Worm (Caenorhabditis elegans) whole organism, young adult: ENCODE results near the gene gst-27.
"Not testable (repeated sequence)": the region's sequence is repeated elsewhere in the genome, so short reads cannot be mapped to it uniquely, and the experiment has no call there.

Experiments
- B0035.1 ChIP-seq: sonication (generic microtip); optimal IDR thresholded peaks from 2 replicates; lab custom pipeline; 2016; ENCODE audit warnings: missing genetic modification characterization, mild to moderate bottlenecking, missing compliant biosample characterization, missing genotype, missing genetic modification reagents
- B0261.1 ChIP-seq: sonication (generic microtip); optimal IDR thresholded peaks from 2 replicates; lab custom pipeline; 2016; ENCODE audit warnings: mild to moderate bottlenecking, missing genetic modification characterization, moderate library complexity, missing compliant biosample characterization
- C06A6.2 ChIP-seq: fragments of 200-800 bp; sonication (Bioruptor generic); conservative IDR thresholded peaks from 2 replicates; pipeline ENCODE4 v1.3.6; 2022; ENCODE audit warnings: missing genetic modification characterization, missing compliant biosample characterization
- C17E4.6 ChIP-seq: fragments of 200-800 bp; sonication (Bioruptor generic); IDR thresholded peaks from 2 replicates; pipeline ENCODE4 v1.3.6; 2022; ENCODE audit warnings: missing genetic modification reagents, missing genetic modification characterization, missing compliant biosample characterization
- F57C9.4 ChIP-seq: sonication (generic microtip); optimal IDR thresholded peaks from 2 replicates; lab custom pipeline; 2017; ENCODE audit warnings: mild to moderate bottlenecking, missing genetic modification characterization, missing compliant biosample characterization
- K11D2.4 ChIP-seq: fragments of 200-800 bp; sonication (Bioruptor generic); IDR thresholded peaks from 2 replicates; pipeline ENCODE4 v1.3.6; 2022; ENCODE audit warnings: missing genetic modification reagents, missing genetic modification characterization, missing compliant biosample characterization
- K12H6.12 ChIP-seq: fragments of 200-800 bp; sonication (Bioruptor generic); optimal IDR thresholded peaks from 2 replicates; lab custom pipeline; 2018; ENCODE audit warnings: mild to moderate bottlenecking, missing genetic modification characterization, missing compliant biosample characterization
- ccch-3 ChIP-seq: fragments of 200-800 bp; sonication (Bioruptor generic); optimal IDR thresholded peaks from 2 replicates; lab custom pipeline; 2018; ENCODE audit warnings: mild to moderate bottlenecking, missing genetic modification characterization, missing compliant biosample characterization
- cebp-1 ChIP-seq, 2 experiments: fragments of 200-800 bp in 1 of 2; sonication (Bioruptor generic) in 1 of 2; sonication (generic microtip) in 1 of 2; IDR thresholded peaks in 1 of 2; optimal IDR thresholded peaks in 1 of 2; 2 replicates each; pipeline versions ENCODE4 v1.3.6 to Lab custom; 2017 to 2022; ENCODE audit warnings: missing compliant biosample characterization in 2 of 2, missing genetic modification characterization in 2 of 2, mild to moderate bottlenecking in 1 of 2, missing genetic modification reagents in 1 of 2, moderate library complexity in 1 of 2
- dpl-1 ChIP-seq: fragments of 150-350 bp; optimal IDR thresholded peaks from 2 replicates; lab custom pipeline; 2014; ENCODE audit warnings: missing biosample characterization, missing genetic modification reagents, missing genetic modification characterization
- efl-1 ChIP-seq: fragments of 150-350 bp; optimal IDR thresholded peaks from 2 replicates; lab custom pipeline; 2014; ENCODE audit warnings: missing biosample characterization, missing genetic modification reagents, missing genetic modification characterization
- ekl-4 ChIP-seq: fragments of 200-800 bp; sonication (Bioruptor generic); IDR thresholded peaks from 2 replicates; pipeline ENCODE4 v1.3.6; 2022; ENCODE audit warnings: missing genetic modification reagents, missing genetic modification characterization, missing compliant biosample characterization
- fkh-3 ChIP-seq: sonication (generic microtip); optimal IDR thresholded peaks from 2 replicates; lab custom pipeline; 2016; ENCODE audit warnings: mild to moderate bottlenecking, missing genetic modification characterization, missing compliant biosample characterization
- gei-17 ChIP-seq: fragments of 200-800 bp; sonication (Bioruptor generic); optimal IDR thresholded peaks from 2 replicates; lab custom pipeline; 2018; ENCODE audit warnings: mild to moderate bottlenecking, missing genetic modification characterization, missing compliant biosample characterization
- hmg-20 ChIP-seq: fragments of 200-800 bp; sonication (Bioruptor generic); IDR thresholded peaks from 2 replicates; pipeline ENCODE4 v1.3.6; 2022; ENCODE audit warnings: missing genetic modification reagents, missing genetic modification characterization, missing compliant biosample characterization
- hrde-1 ChIP-seq: sonication (generic microtip); optimal IDR thresholded peaks from 2 replicates; lab custom pipeline; 2016; ENCODE audit warnings: missing genetic modification characterization, mild to moderate bottlenecking, missing compliant biosample characterization, moderate library complexity, missing genotype, missing genetic modification reagents, borderline replicate concordance
- lag-1 ChIP-seq: fragments of 200-800 bp; sonication (Bioruptor generic); IDR thresholded peaks from 2 replicates; pipeline ENCODE4 v1.3.6; 2022; ENCODE audit warnings: missing genetic modification reagents, missing genetic modification characterization, missing compliant biosample characterization
- lin-40 ChIP-seq: sonication (generic microtip); optimal IDR thresholded peaks from 2 replicates; lab custom pipeline; 2016; ENCODE audit warnings: missing genetic modification characterization, mild to moderate bottlenecking, missing compliant biosample characterization, missing genotype, missing genetic modification reagents
- lin-54 ChIP-seq: fragments of 200-800 bp; sonication (Bioruptor generic); optimal IDR thresholded peaks from 2 replicates; lab custom pipeline; 2018; ENCODE audit warnings: mild to moderate bottlenecking, missing genetic modification characterization, missing compliant biosample characterization
- lir-1 ChIP-seq: fragments of 200-800 bp; sonication (Bioruptor generic); conservative IDR thresholded peaks from 2 replicates; pipeline ENCODE4 v1.3.6; 2022; ENCODE audit warnings: missing genetic modification reagents, missing genetic modification characterization, missing compliant biosample characterization
- lsl-1 ChIP-seq: fragments of 200-800 bp; sonication (Bioruptor generic); optimal IDR thresholded peaks from 2 replicates; lab custom pipeline; 2018; ENCODE audit warnings: mild to moderate bottlenecking, missing genetic modification characterization, moderate library complexity, missing compliant biosample characterization
- mel-28 ChIP-seq: sonication (generic microtip); optimal IDR thresholded peaks from 2 replicates; lab custom pipeline; 2016; ENCODE audit warnings: borderline replicate concordance, mild to moderate bottlenecking, missing genetic modification characterization, missing compliant biosample characterization
- nfya-1 ChIP-seq: sonication (generic microtip); optimal IDR thresholded peaks from 2 replicates; lab custom pipeline; 2017; ENCODE audit warnings: antibody characterized with exemption, missing compliant biosample characterization, missing genetic modification characterization, borderline replicate concordance; ENCODE audit not compliant: insufficient read depth
- nfya-2 ChIP-seq: fragments of 200-800 bp; sonication (Bioruptor generic); IDR thresholded peaks from 2 replicates; pipeline ENCODE4 v1.3.6; 2022; ENCODE audit warnings: missing genetic modification reagents, missing genetic modification characterization, missing compliant biosample characterization
- nhr-179 ChIP-seq: sonication (generic microtip); optimal IDR thresholded peaks from 2 replicates; lab custom pipeline; 2016; ENCODE audit warnings: mild to moderate bottlenecking, missing genetic modification characterization, missing compliant biosample characterization
- nhr-27 ChIP-seq: fragments of 200-800 bp; sonication (Bioruptor generic); optimal IDR thresholded peaks from 2 replicates; lab custom pipeline; 2018; ENCODE audit warnings: mild to moderate bottlenecking, missing genetic modification characterization, moderate library complexity, missing compliant biosample characterization
- sdz-38 ChIP-seq: sonication (generic microtip); optimal IDR thresholded peaks from 2 replicates; lab custom pipeline; 2016; ENCODE audit warnings: missing genotype, missing genetic modification characterization, missing compliant biosample characterization
- snpc-3.4 ChIP-seq: sonication (generic microtip); optimal IDR thresholded peaks from 2 replicates; lab custom pipeline; 2017; ENCODE audit warnings: missing genetic modification characterization, mild to moderate bottlenecking, missing compliant biosample characterization, antibody characterized with exemption, moderate library complexity, missing genotype, missing genetic modification reagents
- snpc-4 ChIP-seq, 5 experiments: fragments of 150-350 bp in 1 of 5; sonication (generic microtip) in 4 of 5; optimal IDR thresholded peaks; 2 replicates each; lab custom pipeline; 2014 to 2018; ENCODE audit warnings: missing genetic modification characterization in 5 of 5, missing biosample characterization in 3 of 5, antibody characterized with exemption in 2 of 5, mild to moderate bottlenecking in 2 of 5, missing compliant biosample characterization in 2 of 5, missing genotype in 2 of 5, moderate library complexity in 2 of 5, missing genetic modification reagents in 1 of 5
- tbp1 ChIP-seq: fragments of 200-800 bp; sonication (Bioruptor generic); optimal IDR thresholded peaks from 2 replicates; lab custom pipeline; 2018; ENCODE audit warnings: mild to moderate bottlenecking, missing genetic modification characterization, missing compliant biosample characterization
- tbx-9 ChIP-seq: sonication (generic microtip); optimal IDR thresholded peaks from 2 replicates; lab custom pipeline; 2016; ENCODE audit warnings: borderline replicate concordance, missing genetic modification characterization, inconsistent platforms, missing compliant biosample characterization
- ztf-25 ChIP-seq: fragments of 200-800 bp; sonication (Bioruptor generic); IDR thresholded peaks from 2 replicates; pipeline ENCODE4 v1.3.6; 2022; ENCODE audit warnings: missing genetic modification reagents, missing genetic modification characterization, missing compliant biosample characterization

Gene gst-27

ce11 chrII:15143729-15144128 is 21.8 kb downstream of the gst-27 start:
- TF ChIP-seq nhr-27 (tag; lab: Kevin White, UChicago), result no peak
- TF ChIP-seq dpl-1 (GFP tag; lab: Kevin White, UChicago), result no peak
- TF ChIP-seq C06A6.2 (GFP tag; lab: Robert Waterston, UW), result no peak
- TF ChIP-seq fkh-3 (tag; lab: Kevin White, UChicago), result no peak
- TF ChIP-seq lir-1 (GFP tag; lab: Robert Waterston, UW), result no peak
- no peak for TF ChIP-seq tbx-9 (tag; lab: Kevin White, UChicago)
- TF ChIP-seq nhr-179 (tag; lab: Kevin White, UChicago), result no peak
- no peak for TF ChIP-seq B0035.1 (tag; lab: Kevin White, UChicago)
- TF ChIP-seq cebp-1 (GFP tag; IDR thresholded peaks at IDR 0.05; lab: Robert Waterston, UW), result no peak
- no peak for TF ChIP-seq cebp-1 (tag; optimal IDR thresholded peaks at IDR 0.05; lab: Kevin White, UChicago)
- TF ChIP-seq lsl-1, result no peak

ce11 chrII:15140881-15141280 is 24.6 kb downstream of the gst-27 start, which contains the start of gene Y53F4B.26:
TSS of gene Y53F4B.26 (minus strand) at chrII:15140981.
- not testable (repeated sequence) for TF ChIP-seq lag-1 (GFP tag; lab: Robert Waterston, UW); ztf-25 (GFP tag; lab: Robert Waterston, UW); sdz-38 (tag; lab: Kevin White, UChicago)

- TF ChIP-seq lin-40 (tag; lab: Kevin White, UChicago) (no peak), K12H6.12 (tag; lab: Kevin White, UChicago) (no peak), F57C9.4 (tag; lab: Kevin White, UChicago) (no peak), efl-1 (no peak), nfya-1 (tag; lab: Kevin White, UChicago) (no peak), sdz-38 (tag; lab: Kevin White, UChicago) (no peak), K11D2.4 (no peak), lsl-1 (no peak), nhr-179 (tag; lab: Kevin White, UChicago) (no peak), hmg-20 (GFP tag; lab: Robert Waterston, UW) (no peak), B0261.1 (tag; lab: Kevin White, UChicago) (no peak), tbp1 (GFP tag; lab: Kevin White, UChicago) (no peak), ekl-4 (no peak), ccch-3 (GFP tag; lab: Kevin White, UChicago) (no peak), nfya-2 (GFP tag; lab: Robert Waterston, UW) (no peak), snpc-4 (GFP tag; optimal IDR thresholded peaks at IDR 0.05; lab: Kevin White, UChicago) (no peak), snpc-4 (tag; optimal IDR thresholded peaks at IDR 0.05; lab: Kevin White, UChicago) (no peak), mel-28 (no peak)
- TF ChIP-seq, all 124 proteins: peak for 0
Measured at ce11 chrII:15135886-15136285, 29.6 kb downstream of the gst-27 start, which contains the start of gene Y53F4B.25. TSS of gene Y53F4B.25 (plus strand) at chrII:15136186.

DNA sequence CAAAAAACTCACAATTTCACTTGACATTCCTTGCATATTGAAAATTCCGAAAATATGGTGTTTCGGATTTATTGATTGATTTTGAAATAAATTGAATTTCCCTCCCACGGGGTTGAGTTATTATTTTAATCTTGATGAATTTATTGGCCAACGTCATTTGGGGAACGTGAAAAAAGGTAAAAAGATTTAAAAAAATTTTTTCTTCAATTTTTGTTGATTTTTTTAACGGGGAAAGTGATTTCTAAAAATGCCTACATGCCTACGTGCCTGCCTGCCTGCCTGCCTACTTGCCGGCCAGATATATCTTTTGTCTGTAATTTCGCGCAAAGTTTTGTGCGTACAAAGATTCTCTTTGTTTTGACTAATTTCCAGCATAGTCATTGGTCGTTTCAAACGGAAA is 31.2 kb downstream of the gst-27 start, which contains the start of gene Y53F4B.24:
Gene Y53F4B.24 (minus strand): TSS at position 101 of the 400 bp plus-strand sequence.
- no peak for TF ChIP-seq snpc-3.4 (tag; lab: Kevin White, UChicago)
- no peak for TF ChIP-seq hrde-1 (tag; lab: Kevin White, UChicago)
- no peak for TF ChIP-seq lin-54 (GFP tag; lab: Kevin White, UChicago)
- TF ChIP-seq gei-17 (GFP tag; lab: Kevin White, UChicago), result no peak
- no peak for TF ChIP-seq C17E4.6 (GFP tag; lab: Robert Waterston, UW)
- no peak for TF ChIP-seq nfya-1 (tag; lab: Kevin White, UChicago)
